Worm (Caenorhabditis elegans): ENCODE data around the gene mrpl-35.

DNA sequence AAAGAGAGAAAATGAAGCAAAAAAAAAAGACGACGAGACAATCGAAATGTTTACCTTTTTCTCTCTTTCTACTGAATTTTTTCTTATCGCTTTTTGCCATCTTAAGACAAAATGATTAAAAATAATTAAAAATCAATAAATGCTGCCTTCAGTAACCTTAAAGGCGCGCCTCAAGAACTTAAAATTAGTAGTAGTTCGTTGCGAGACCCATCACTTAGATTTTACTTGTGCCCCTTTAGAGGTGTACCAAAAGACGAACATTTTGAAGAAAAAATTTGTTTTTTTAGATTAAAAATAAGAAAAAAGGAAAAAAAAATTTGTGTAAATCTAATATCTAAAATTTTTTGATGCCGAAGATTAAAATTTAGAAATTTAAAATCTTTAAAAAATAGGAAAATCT is 39.1 kb upstream of the mrpl-35 start:
- TF ChIP-seq lin-39 (tag; optimal IDR thresholded peaks at IDR 0.05) (no peak), zag-1 (tag; optimal IDR thresholded peaks at IDR 0.05) (no peak), ztf-11 (tag; optimal IDR thresholded peaks at IDR 0.05) (no peak), snpc-1.2 (GFP tag; IDR thresholded peaks at IDR 0.05) (no peak), zip-11 (GFP tag; IDR thresholded peaks at IDR 0.05) (no peak), F44E2.7 (GFP tag; IDR thresholded peaks at IDR 0.05) (no peak), fos-1 (tag; optimal IDR thresholded peaks at IDR 0.05) (no peak), ceh-28 (tag; optimal IDR thresholded peaks at IDR 0.05) (no peak), ceh-82 (tag; optimal IDR thresholded peaks at IDR 0.05) (no peak)
